Fruit fly (Drosophila melanogaster): ENCODE data around the gene pcm.
A peak's percentile ranks its signal among the peaks of the same experiment; 100 is the strongest.

The pcm gene

DNA sequence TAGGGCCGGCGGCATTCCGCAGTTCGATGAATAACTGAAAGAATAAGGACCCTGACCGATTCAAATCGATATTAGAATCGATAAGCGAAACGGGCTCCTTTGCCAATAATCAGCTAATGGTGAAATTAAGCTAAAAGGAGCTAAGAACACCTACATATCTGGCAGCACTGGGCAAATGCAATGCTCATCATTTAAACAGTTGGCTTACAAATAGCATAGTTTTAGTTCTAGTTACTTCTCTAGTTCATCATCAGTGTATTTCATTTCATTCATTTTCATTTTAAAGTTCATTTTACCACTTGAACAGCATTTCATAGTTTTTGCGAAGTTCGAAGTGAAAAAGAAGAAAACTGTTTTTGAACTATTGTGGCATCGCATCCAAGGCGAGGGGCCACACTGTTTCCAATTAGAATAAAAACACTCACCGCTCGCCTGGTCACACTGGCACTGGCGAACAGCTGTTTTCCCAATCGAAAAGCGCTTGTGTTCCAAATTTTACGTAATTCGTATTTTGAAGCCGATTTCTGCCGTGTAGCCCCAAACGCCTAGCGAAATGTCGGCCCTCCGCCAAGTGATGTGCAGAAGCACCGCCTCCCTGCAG, at the start of gene pcm, which contains the start of gene ND-18:
TSS of gene pcm (minus strand) at position 28 of the 601 bp plus-strand sequence.
TSS of gene ND-18 (plus strand) at position 438 of the 601 bp plus-strand sequence.
- TF ChIP-seq CTCF (optimal IDR thresholded peaks at IDR 0.05) = no peak
- TF ChIP-seq CG8478 (optimal IDR thresholded peaks at IDR 0.05) = no peak

DNA sequence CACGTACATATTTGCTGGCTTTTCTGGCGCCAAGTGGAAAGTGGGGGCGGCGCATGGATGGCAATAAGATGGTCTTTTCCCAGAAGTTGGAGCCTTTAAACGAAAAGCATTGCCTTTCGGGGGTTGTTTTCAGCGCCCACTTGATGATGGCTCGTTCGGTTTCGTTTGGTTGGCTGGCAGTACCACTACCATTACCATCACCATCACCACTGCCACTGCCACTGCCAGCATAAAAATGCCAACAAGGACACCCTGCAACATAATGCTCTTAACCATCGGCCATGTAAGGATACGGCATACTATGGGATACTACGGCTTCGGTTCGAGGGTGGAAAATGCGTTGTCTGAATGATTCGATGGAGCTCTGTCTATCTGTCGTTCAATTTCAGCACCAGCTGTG, 43.6 kb upstream of the pcm start:
- TF ChIP-seq CG8478 (optimal IDR thresholded peaks at IDR 0.05) = no peak
- TF ChIP-seq CTCF (optimal IDR thresholded peaks at IDR 0.05) = no peak

DNA sequence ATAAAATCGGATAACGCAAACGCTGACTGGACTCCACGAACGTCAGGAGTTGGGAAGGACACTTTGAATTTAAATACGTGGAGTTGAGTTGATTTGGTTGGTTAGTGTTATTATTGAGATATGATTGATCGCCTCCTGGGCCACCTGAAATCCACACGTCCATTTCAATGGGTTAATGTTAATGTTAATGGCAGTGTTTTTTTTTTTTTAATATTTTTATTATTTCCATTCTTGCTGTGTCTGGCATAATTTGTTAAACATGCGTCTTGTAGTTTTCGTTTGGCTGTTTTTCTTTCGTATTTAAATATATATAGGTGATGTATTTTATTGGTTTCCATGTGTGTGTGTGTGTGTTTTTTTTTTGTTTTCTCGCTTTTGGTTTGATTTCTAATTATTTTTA, 39.8 kb upstream of the pcm start, which contains the start of gene CG12231:
TSS of gene CG12231 (minus strand) at position 101 of the 400 bp plus-strand sequence.
- TF ChIP-seq CTCF (optimal IDR thresholded peaks at IDR 0.05) (no peak), CG8478 (optimal IDR thresholded peaks at IDR 0.05) (no peak)

DNA sequence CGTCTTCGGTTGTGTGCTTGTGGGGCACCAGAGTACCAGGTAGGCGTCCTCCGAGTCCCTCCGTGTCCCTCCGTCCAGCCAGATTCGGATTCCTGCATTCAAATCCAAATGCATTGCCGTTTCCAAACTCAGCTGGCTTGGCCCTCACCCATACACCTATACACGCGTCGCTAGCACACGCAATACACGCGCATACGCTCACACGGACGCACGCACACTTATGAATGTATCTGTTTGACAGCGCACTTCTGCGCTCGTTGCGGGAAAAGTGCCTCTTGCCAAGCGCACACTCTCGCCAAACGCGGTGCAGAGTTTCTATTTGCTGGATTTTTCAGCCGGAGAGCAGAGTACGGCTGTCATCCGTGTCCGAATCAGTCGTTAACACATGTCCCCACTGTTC, 30.8 kb upstream of the pcm start:
- no peak for TF ChIP-seq CTCF (optimal IDR thresholded peaks at IDR 0.05)

- TF ChIP-seq CG8478 (optimal IDR thresholded peaks at IDR 0.05) = no peak
- TF ChIP-seq CTCF (optimal IDR thresholded peaks at IDR 0.05) = peak; percentile 83 to 92
These were observed 30.1 kb upstream of the pcm start, which contains the start of the genes Idh3a and CoRest for dm6 chrX:19521753-19522383. Idh3a (minus strand) TSS chrX:19521810. CoRest (plus strand) TSS chrX:19521929.

- TF ChIP-seq CTCF (optimal IDR thresholded peaks at IDR 0.05) = no peak
- no peak for TF ChIP-seq CG8478 (optimal IDR thresholded peaks at IDR 0.05)
These were observed 29.1 kb upstream of the pcm start for dm6 chrX:19520888-19521287.

DNA sequence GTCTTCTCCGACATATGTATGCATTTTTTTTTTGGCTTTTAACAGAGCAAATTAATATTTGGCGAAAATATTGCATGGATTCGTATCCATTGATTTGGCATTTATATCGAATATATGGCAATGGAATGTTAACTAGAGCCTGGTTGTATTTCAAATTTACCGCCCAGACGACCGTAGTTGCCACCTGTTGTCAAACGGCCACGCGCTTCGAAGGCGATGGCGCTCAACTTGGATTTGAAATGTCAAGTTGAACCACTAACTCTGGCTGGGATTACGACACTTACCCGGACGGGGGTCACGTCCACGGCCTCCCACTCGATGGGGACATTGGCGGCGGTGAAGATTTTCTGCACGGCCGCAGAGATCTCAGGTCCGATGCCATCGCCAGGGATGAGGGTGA, 28.6 kb upstream of the pcm start:
- TF ChIP-seq CTCF (optimal IDR thresholded peaks at IDR 0.05) (peak in 1 of 2 experiments; percentile 11), CG8478 (optimal IDR thresholded peaks at IDR 0.05) (no peak)

dm6 chrX:19510204-19510603, 18.4 kb upstream of the pcm start:
- TF ChIP-seq CG8478 (optimal IDR thresholded peaks at IDR 0.05) (no peak), CTCF (optimal IDR thresholded peaks at IDR 0.05) (no peak)

DNA sequence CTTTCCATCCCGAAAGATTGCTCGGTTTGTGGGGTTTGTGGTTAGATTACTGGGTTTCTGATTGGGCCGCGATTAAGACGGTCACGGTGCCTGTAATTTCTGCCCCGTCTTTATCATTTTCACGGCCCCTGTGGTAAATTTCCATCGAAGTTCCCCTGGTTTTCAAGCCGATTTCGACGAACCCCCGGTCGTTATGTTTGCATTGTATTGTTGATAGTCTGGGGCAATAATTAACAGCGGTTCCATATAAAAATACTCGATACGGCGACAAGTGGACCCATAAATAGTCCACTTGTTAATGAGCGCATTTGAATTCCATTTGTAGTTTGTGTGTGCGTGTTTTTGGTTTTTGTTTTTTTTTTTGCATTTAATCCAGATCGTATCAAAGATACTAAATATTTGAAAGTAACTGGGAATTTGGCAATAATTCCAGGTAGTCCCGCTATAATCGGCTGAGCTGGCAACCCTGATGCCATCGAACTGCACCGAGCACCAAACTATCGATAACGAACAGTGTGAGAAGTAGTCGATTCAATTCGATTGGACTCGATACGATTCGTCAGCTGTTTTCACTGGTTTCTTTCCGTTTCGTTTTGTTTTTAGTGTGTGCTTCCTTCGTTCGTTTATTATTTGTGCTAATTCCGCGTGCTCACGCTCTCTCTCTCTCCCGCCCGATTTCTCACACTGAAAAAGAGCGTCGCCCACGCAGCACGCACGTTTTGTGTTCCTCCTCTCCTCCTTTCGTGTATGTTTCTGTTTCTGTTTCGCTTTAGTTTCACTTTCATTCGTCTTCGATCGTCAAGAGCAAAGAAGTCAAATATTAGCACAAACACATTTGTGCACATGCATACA, 13.7 kb upstream of the pcm start:
- TF ChIP-seq CG8478 (optimal IDR thresholded peaks at IDR 0.05) = no peak
- peak; percentile 36 to 46 for TF ChIP-seq CTCF (optimal IDR thresholded peaks at IDR 0.05)

- TF ChIP-seq CTCF (optimal IDR thresholded peaks at IDR 0.05) = no peak
- TF ChIP-seq CG8478 (optimal IDR thresholded peaks at IDR 0.05) = no peak
These were observed 12.5 kb upstream of the pcm start for dm6 chrX:19504170-19504765.

dm6 chrX:19501274-19501673, 9.5 kb upstream of the pcm start:
- no peak for TF ChIP-seq CTCF (optimal IDR thresholded peaks at IDR 0.05)
- no peak for TF ChIP-seq CG8478 (optimal IDR thresholded peaks at IDR 0.05)

- TF ChIP-seq CG8478 (optimal IDR thresholded peaks at IDR 0.05) (no peak), CTCF (optimal IDR thresholded peaks at IDR 0.05) (no peak)
These were observed 7.0 kb upstream of the pcm start for dm6 chrX:19498755-19499321.

DNA sequence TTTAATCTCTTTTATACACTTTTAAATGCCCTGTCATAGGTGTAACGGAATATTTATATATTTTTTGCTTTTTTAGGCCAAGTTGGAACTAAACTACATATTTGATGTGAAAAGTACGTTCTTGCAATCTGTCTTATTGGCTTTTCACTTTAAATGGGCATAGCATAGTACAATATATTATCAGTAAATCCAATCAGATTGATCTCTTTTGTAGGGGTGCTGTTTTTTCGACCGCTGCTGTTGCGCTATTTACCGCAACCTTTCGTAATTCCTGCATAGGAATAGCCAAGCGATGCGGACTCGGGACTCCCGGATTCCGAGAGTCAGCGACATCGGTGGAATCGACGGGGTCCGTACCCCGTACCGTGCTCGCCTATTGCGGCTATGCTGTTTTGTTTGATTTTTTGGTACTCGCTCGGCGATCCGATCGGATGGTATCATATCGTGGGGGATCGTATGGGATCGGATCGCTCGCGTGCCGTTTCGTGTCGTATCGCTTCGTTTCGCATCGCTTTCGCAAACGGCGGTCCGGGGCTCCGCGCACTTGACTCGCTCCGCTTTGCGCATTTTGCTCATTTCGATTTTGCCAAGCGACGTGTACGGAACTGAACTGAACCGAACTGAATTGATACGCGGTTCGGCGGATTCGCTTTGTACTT, 6.1 kb upstream of the pcm start:
- no peak for TF ChIP-seq CTCF (optimal IDR thresholded peaks at IDR 0.05)
- TF ChIP-seq CG8478 (optimal IDR thresholded peaks at IDR 0.05) = no peak

DNA sequence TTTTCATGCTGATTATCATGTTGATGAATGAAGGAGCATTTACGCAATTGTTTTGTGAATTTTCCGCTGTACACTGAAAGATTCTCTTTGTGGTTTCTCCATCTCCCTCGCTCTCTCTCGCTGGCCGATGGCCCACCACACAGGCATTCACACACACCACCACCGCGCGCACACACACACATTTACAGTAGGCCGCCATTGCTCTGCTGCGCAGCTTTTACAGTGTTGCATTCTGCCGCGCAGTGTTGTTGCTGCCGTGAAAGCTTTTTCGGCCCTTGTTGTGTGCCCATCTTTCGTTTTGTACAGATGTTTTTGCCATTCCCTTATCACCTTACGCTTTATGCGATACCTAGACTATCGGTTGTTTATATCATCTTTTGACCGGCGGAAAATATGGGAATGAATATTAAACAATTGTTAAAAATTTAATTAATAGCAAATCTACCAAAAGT, 5.0 kb upstream of the pcm start:
- TF ChIP-seq CG8478 (optimal IDR thresholded peaks at IDR 0.05) (no peak), CTCF (optimal IDR thresholded peaks at IDR 0.05) (no peak)

All from S2 (cell line).